Worm (Caenorhabditis elegans) whole organism, L4 larva: ENCODE measurements around the gene coa-7.

ENCODE experiments used
- Y105C5A.15 ChIP-seq: fragments of 200-800 bp; sonication (Bioruptor generic); IDR thresholded peaks from 2 replicates; pipeline ENCODE4 v1.3.6; 2022; ENCODE audit warnings: missing genetic modification characterization, missing compliant biosample characterization
- aly-2 ChIP-seq: sonication (generic microtip); optimal IDR thresholded peaks from 2 replicates; lab custom pipeline; 2018; ENCODE audit warnings: missing biosample characterization, missing genetic modification characterization
- ceh-28 ChIP-seq: fragments of 150-350 bp; optimal IDR thresholded peaks from 2 replicates; lab custom pipeline; 2014; ENCODE audit warnings: missing biosample characterization, missing genetic modification reagents, missing genetic modification characterization
- daf-16 ChIP-seq, 3 experiments: sonication (generic microtip); optimal IDR thresholded peaks; 2 replicates each; lab custom pipeline; 2016 to 2017; ENCODE audit warnings: missing genetic modification characterization in 3 of 3, missing genetic modification reagents in 3 of 3, mild to moderate bottlenecking in 2 of 3, missing compliant biosample characterization in 2 of 3, missing biosample characterization in 1 of 3, moderate library complexity in 1 of 3
- dve-1 ChIP-seq: sonication (generic microtip); optimal IDR thresholded peaks from 2 replicates; lab custom pipeline; 2017; ENCODE audit warnings: antibody characterized with exemption, mild to moderate bottlenecking, missing genetic modification characterization, missing compliant biosample characterization; ENCODE audit not compliant: insufficient read depth
- lin-39 ChIP-seq: fragments of 150-350 bp; optimal IDR thresholded peaks from 2 replicates; lab custom pipeline; 2014; ENCODE audit warnings: missing biosample characterization, missing genetic modification reagents, missing genetic modification characterization
- mep-1 ChIP-seq: fragments of 150-350 bp; sonication (generic microtip); optimal IDR thresholded peaks from 3 replicates; lab custom pipeline; 2014; ENCODE audit warnings: missing biosample characterization, missing genetic modification characterization
- nhr-237 ChIP-seq: sonication (generic microtip); optimal IDR thresholded peaks from 2 replicates; lab custom pipeline; 2017; ENCODE audit warnings: missing biosample characterization, missing genetic modification characterization
- unc-39 ChIP-seq: sonication (generic microtip); optimal IDR thresholded peaks from 2 replicates; lab custom pipeline; 2017; ENCODE audit warnings: missing biosample characterization, missing genetic modification characterization

- TF ChIP-seq Y105C5A.15 (GFP tag; lab: Robert Waterston, UW): no peak
- no peak for TF ChIP-seq aly-2 (tag; lab: Kevin White, UChicago)
- no peak for TF ChIP-seq ceh-28 (tag; lab: Kevin White, UChicago)
- no peak for TF ChIP-seq dve-1 (tag; lab: Kevin White, UChicago)
- TF ChIP-seq daf-16 (GFP tag; optimal IDR thresholded peaks at IDR 0.05; lab: Kevin White, UChicago): no peak
- no peak for TF ChIP-seq daf-16 (tag; optimal IDR thresholded peaks at IDR 0.05; lab: Kevin White, UChicago)
- no peak for TF ChIP-seq nhr-237
- no peak for TF ChIP-seq unc-39 (tag; lab: Kevin White, UChicago)
- TF ChIP-seq mep-1 (tag; lab: Kevin White, UChicago): no peak
- TF ChIP-seq lin-39 (tag; lab: Kevin White, UChicago): no peak
Observed at ce11 chrII:11700200-11700599, 49.3 kb upstream of the coa-7 start, which contains the start of gene inos-1.
